Worm (Caenorhabditis elegans) whole organism, L3 larva: ENCODE results near the gene C37E2.2.

Experiments
- ZK546.5 ChIP-seq: sonication (generic microtip); optimal IDR thresholded peaks from 2 replicates; lab custom pipeline; 2017; ENCODE audit warnings: missing biosample characterization, missing genetic modification characterization
- aly-2 ChIP-seq: fragments of 150-350 bp; optimal IDR thresholded peaks from 2 replicates; lab custom pipeline; 2014; ENCODE audit warnings: missing biosample characterization, missing genetic modification characterization
- ama-1 ChIP-seq: fragments of 150-350 bp; optimal IDR thresholded peaks from 2 replicates; lab custom pipeline; 2018
- ceh-28 ChIP-seq: fragments of 150-350 bp; optimal IDR thresholded peaks from 2 replicates; lab custom pipeline; 2014; ENCODE audit warnings: missing biosample characterization, missing genetic modification reagents, missing genetic modification characterization
- ceh-82 ChIP-seq: fragments of 150-350 bp; optimal IDR thresholded peaks from 2 replicates; lab custom pipeline; 2014; ENCODE audit warnings: missing biosample characterization, missing genetic modification characterization
- daf-12 ChIP-seq: fragments of 150-350 bp; optimal IDR thresholded peaks from 2 replicates; lab custom pipeline; 2014; ENCODE audit warnings: missing biosample characterization, missing genetic modification reagents, missing genetic modification characterization
- egl-27 ChIP-seq: sonication (generic microtip); optimal IDR thresholded peaks from 4 replicates; lab custom pipeline; 2017; ENCODE audit warnings: missing biosample characterization, missing genetic modification reagents, missing genetic modification characterization
- elt-1 ChIP-seq: fragments of 150-350 bp; optimal IDR thresholded peaks from 2 replicates; lab custom pipeline; 2014; ENCODE audit warnings: missing biosample characterization, missing genetic modification characterization
- elt-2 ChIP-seq: sonication (generic microtip); optimal IDR thresholded peaks from 2 replicates; lab custom pipeline; 2016; ENCODE audit warnings: missing genetic modification reagents, mild to moderate bottlenecking, missing genetic modification characterization, missing compliant biosample characterization
- elt-3 ChIP-seq, 3 experiments: fragments of 150-350 bp in 1 of 3; sonication (generic microtip) in 2 of 3; optimal IDR thresholded peaks; 2 replicates in 2 of 3; 4 replicates in 1 of 3; lab custom pipeline; 2014 to 2017; ENCODE audit warnings: missing biosample characterization in 3 of 3, missing genetic modification characterization in 3 of 3
- fkh-10 ChIP-seq: sonication (generic microtip); optimal IDR thresholded peaks from 2 replicates; lab custom pipeline; 2017; ENCODE audit warnings: missing biosample characterization, missing genetic modification reagents, missing genetic modification characterization
- fkh-2 ChIP-seq: fragments of 150-350 bp; optimal IDR thresholded peaks from 2 replicates; lab custom pipeline; 2014; ENCODE audit warnings: missing biosample characterization, missing genetic modification reagents, missing genetic modification characterization
- fos-1 ChIP-seq: fragments of 150-350 bp; optimal IDR thresholded peaks from 2 replicates; lab custom pipeline; 2014; ENCODE audit warnings: missing biosample characterization, missing genetic modification characterization
- hmg-11 ChIP-seq: sonication (generic microtip); optimal IDR thresholded peaks from 2 replicates; lab custom pipeline; 2016; ENCODE audit warnings: missing genetic modification characterization, missing compliant biosample characterization
- jun-1 ChIP-seq: fragments of 150-350 bp; optimal IDR thresholded peaks from 2 replicates; lab custom pipeline; 2014; ENCODE audit warnings: missing biosample characterization, missing genetic modification reagents, missing genetic modification characterization
- lin-15B ChIP-seq: fragments of 150-350 bp; optimal IDR thresholded peaks from 2 replicates; lab custom pipeline; 2014; ENCODE audit warnings: missing biosample characterization, missing genetic modification characterization
- lin-39 ChIP-seq: fragments of 150-350 bp; optimal IDR thresholded peaks from 2 replicates; lab custom pipeline; 2018; ENCODE audit warnings: missing biosample characterization, missing genetic modification reagents, missing genetic modification characterization
- mdl-1 ChIP-seq: fragments of 150-350 bp; optimal IDR thresholded peaks from 2 replicates; lab custom pipeline; 2014; ENCODE audit warnings: missing biosample characterization, missing genetic modification characterization
- mml-1 ChIP-seq: fragments of 150-350 bp; sonication (generic microtip); optimal IDR thresholded peaks from 3 replicates; lab custom pipeline; 2014; ENCODE audit warnings: missing biosample characterization, missing genetic modification characterization
- nfya-1 ChIP-seq: sonication (generic microtip); optimal IDR thresholded peaks from 2 replicates; lab custom pipeline; 2017; ENCODE audit warnings: missing genetic modification characterization, mild to moderate bottlenecking, missing compliant biosample characterization, antibody characterized with exemption, moderate library complexity; ENCODE audit not compliant: insufficient read depth
- nhr-11 ChIP-seq: fragments of 150-350 bp; optimal IDR thresholded peaks from 2 replicates; lab custom pipeline; 2014; ENCODE audit warnings: missing biosample characterization, missing genetic modification characterization
- nhr-12 ChIP-seq: fragments of 150-350 bp; optimal IDR thresholded peaks from 2 replicates; lab custom pipeline; 2014; ENCODE audit warnings: missing biosample characterization, missing genetic modification characterization
- nhr-23 ChIP-seq: fragments of 150-350 bp; optimal IDR thresholded peaks from 2 replicates; lab custom pipeline; 2014; ENCODE audit warnings: missing biosample characterization, missing genetic modification reagents, missing genetic modification characterization
- nhr-237 ChIP-seq: fragments of 150-350 bp; optimal IDR thresholded peaks from 2 replicates; lab custom pipeline; 2014; ENCODE audit warnings: missing biosample characterization, missing genetic modification characterization
- nhr-28 ChIP-seq: fragments of 150-350 bp; optimal IDR thresholded peaks from 2 replicates; lab custom pipeline; 2014; ENCODE audit warnings: missing biosample characterization, missing genetic modification characterization
- nhr-43 ChIP-seq: sonication (generic microtip); optimal IDR thresholded peaks from 2 replicates; lab custom pipeline; 2016; ENCODE audit warnings: mild to moderate bottlenecking, missing genetic modification characterization, missing compliant biosample characterization; ENCODE audit not compliant: poor library complexity, severe bottlenecking
- nhr-67 ChIP-seq: fragments of 150-350 bp; optimal IDR thresholded peaks from 2 replicates; lab custom pipeline; 2014; ENCODE audit warnings: missing biosample characterization, missing genetic modification characterization
- nhr-76 ChIP-seq: fragments of 150-350 bp; sonication (generic microtip); optimal IDR thresholded peaks from 5 replicates; lab custom pipeline; 2014; ENCODE audit warnings: missing biosample characterization, missing genetic modification characterization
- nhr-77 ChIP-seq: fragments of 150-350 bp; optimal IDR thresholded peaks from 2 replicates; lab custom pipeline; 2014; ENCODE audit warnings: missing biosample characterization, missing genetic modification characterization
- pha-4 ChIP-seq: fragments of 150-350 bp; optimal IDR thresholded peaks from 2 replicates; lab custom pipeline; 2014; ENCODE audit warnings: missing biosample characterization, missing genetic modification reagents, missing genetic modification characterization
- sea-2 ChIP-seq: fragments of 150-350 bp; sonication (generic microtip); optimal IDR thresholded peaks from 4 replicates; lab custom pipeline; 2014; ENCODE audit warnings: missing biosample characterization, missing genetic modification reagents, missing genetic modification characterization
- skn-1 ChIP-seq: fragments of 150-350 bp; optimal IDR thresholded peaks from 2 replicates; lab custom pipeline; 2014; ENCODE audit warnings: missing biosample characterization, missing genetic modification characterization
- snpc-4 ChIP-seq: fragments of 150-350 bp; optimal IDR thresholded peaks from 2 replicates; lab custom pipeline; 2014; ENCODE audit warnings: missing biosample characterization, missing genetic modification characterization
- unc-39 ChIP-seq: sonication (generic microtip); optimal IDR thresholded peaks from 4 replicates; lab custom pipeline; 2017; ENCODE audit warnings: missing biosample characterization, missing genetic modification characterization
- unc-62 ChIP-seq: fragments of 150-350 bp; sonication (generic microtip); optimal IDR thresholded peaks from 4 replicates; lab custom pipeline; 2014; ENCODE audit warnings: missing biosample characterization, missing genetic modification reagents, missing genetic modification characterization
- ztf-11 ChIP-seq: fragments of 150-350 bp; optimal IDR thresholded peaks from 2 replicates; lab custom pipeline; 2014; ENCODE audit warnings: missing biosample characterization, missing genetic modification characterization
- ztf-4 ChIP-seq: fragments of 150-350 bp; optimal IDR thresholded peaks from 2 replicates; lab custom pipeline; 2014; ENCODE audit warnings: missing biosample characterization, missing genetic modification characterization

Gene C37E2.2

ce11 chrX:14175740-14176139, at the start of gene C37E2.2:
TSS of gene C37E2.2 (plus strand) at chrX:14176040.
- TF ChIP-seq nhr-23 (tag; lab: Kevin White, UChicago), result no peak
- TF ChIP-seq nhr-11, result no peak
- TF ChIP-seq ama-1 (lab: Kevin White, UChicago), result no peak
- TF ChIP-seq sea-2 (GFP tag; lab: Kevin White, UChicago), result no peak
- TF ChIP-seq ceh-28 (tag; lab: Kevin White, UChicago), result no peak
- no peak for TF ChIP-seq nhr-77 (tag; lab: Kevin White, UChicago)
- no peak for TF ChIP-seq skn-1 (tag; lab: Kevin White, UChicago)
- no peak for TF ChIP-seq daf-12 (tag; lab: Kevin White, UChicago)
- no peak for TF ChIP-seq nhr-237
- TF ChIP-seq nhr-67 (tag; lab: Kevin White, UChicago), result no peak
- TF ChIP-seq elt-3 (tag; optimal IDR thresholded peaks at IDR 0.05; lab: Kevin White, UChicago), result no peak

DNA sequence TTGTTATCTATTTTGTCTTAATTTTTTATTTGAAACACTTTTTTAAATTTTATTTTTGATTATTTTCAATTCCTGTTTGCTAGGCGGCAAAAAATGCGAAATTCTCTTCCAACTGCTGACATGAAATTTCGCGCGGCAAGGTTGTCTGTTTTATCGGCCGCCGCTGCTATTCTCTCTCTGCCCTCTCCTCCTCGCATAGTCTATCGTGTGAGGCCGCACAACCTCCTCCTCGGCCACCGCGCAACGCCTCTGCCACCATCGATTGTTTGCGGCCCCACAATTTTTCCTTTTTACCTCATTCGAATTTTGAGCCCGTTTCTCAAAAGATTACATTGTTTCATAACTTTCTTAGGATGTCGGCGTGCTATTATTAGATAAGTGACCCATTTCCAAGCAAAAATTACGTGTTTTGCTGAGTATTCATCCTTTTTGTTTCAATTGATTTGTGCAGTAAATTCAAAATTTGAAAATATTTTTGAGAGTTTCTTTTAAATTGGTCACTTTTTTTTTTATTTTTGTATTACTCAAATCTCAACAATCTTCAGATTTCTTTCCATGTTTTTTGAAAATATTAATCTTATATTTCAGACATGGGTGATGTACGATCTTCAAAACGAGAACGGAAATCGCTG, 48.4 kb upstream of the C37E2.2 start, which contains the start of gene F28H6.4:
TSS of gene F28H6.4 (plus strand) at position 582 of the 632 bp plus-strand sequence.
- TF ChIP-seq elt-2 (tag; lab: Kevin White, UChicago) (peak; percentile 3), elt-1 (tag; lab: Kevin White, UChicago) (no peak), fkh-2 (tag; lab: Kevin White, UChicago) (no peak), mdl-1 (no peak), skn-1 (tag; lab: Kevin White, UChicago) (no peak), nfya-1 (tag; lab: Kevin White, UChicago) (peak; percentile 31), unc-62 (GFP tag; lab: Kevin White, UChicago) (no peak), lin-39 (tag; lab: Kevin White, UChicago) (peak; percentile 3), hmg-11 (tag; lab: Kevin White, UChicago) (peak; percentile 43), lin-15B (tag; lab: Kevin White, UChicago) (peak; percentile 16), pha-4 (tag; lab: Kevin White, UChicago) (peak; percentile 34)

DNA sequence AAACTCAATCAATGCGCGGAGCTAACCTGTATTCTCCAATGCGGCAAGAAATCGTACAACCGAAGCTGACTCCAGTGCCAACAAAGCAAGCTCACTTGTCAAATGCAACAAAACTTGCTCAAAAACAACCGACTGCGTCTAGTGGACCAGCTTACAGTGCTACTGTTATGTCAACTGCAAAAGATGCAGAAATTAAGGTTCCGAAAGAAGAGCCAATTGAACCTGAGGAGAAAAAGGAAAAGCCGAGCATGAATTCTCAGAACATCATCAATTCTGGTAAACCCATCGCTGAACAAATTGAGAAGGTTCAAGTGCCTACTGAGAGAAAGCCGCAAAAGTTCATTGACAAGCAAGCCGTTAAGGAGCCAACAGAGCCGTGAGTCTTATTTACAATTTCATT, 44.4 kb upstream of the C37E2.2 start:
- TF ChIP-seq ztf-11 (tag; lab: Kevin White, UChicago) (no peak), sea-2 (GFP tag; lab: Kevin White, UChicago) (no peak), aly-2 (tag; lab: Kevin White, UChicago) (no peak), elt-3 (tag; optimal IDR thresholded peaks at IDR 0.05; lab: Kevin White, UChicago) (no peak), daf-12 (tag; lab: Kevin White, UChicago) (no peak)

- TF ChIP-seq nhr-12 (tag; lab: Kevin White, UChicago) (no peak), ceh-28 (tag; lab: Kevin White, UChicago) (no peak), elt-1 (tag; lab: Kevin White, UChicago) (no peak), egl-27 (no peak), ztf-4 (tag; lab: Kevin White, UChicago) (no peak), snpc-4 (tag; lab: Kevin White, UChicago) (no peak), nhr-77 (tag; lab: Kevin White, UChicago) (no peak), pha-4 (tag; lab: Kevin White, UChicago) (no peak), ceh-82 (tag; lab: Kevin White, UChicago) (no peak), fos-1 (tag; lab: Kevin White, UChicago) (no peak), hmg-11 (tag; lab: Kevin White, UChicago) (no peak), nfya-1 (tag; lab: Kevin White, UChicago) (no peak), unc-39 (no peak), mml-1 (tag; lab: Kevin White, UChicago) (no peak), nhr-28 (tag; lab: Kevin White, UChicago) (no peak), nhr-11 (no peak)
- TF ChIP-seq, all 47 proteins: peak for 0
These were observed 43.2 kb upstream of the C37E2.2 start for ce11 chrX:14132677-14133076.

DNA sequence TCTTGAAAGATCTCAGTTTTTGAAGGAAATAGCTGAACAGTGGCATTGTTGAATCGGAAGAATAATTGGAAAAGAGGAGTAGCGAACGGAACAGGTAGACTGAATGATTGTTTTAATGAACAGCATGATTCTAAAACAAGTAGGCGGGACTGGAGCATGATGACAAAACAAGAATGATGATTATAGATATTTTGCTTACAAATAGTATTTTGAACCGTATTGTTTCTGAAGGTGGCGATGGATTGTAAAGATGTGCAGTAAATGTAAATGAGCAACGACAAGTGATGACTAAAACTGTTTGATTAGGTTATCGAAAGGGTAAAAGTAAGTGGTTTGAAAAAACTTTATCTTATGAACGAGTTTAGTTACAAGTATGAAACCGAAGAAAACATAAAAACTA, 41.6 kb upstream of the C37E2.2 start, which contains the start of gene F28H6.8:
TSS of gene F28H6.8 (minus strand) at position 101 of the 400 bp plus-strand sequence.
- TF ChIP-seq lin-39 (tag; lab: Kevin White, UChicago) (no peak), fkh-2 (tag; lab: Kevin White, UChicago) (no peak), sea-2 (GFP tag; lab: Kevin White, UChicago) (no peak), jun-1 (tag; lab: Kevin White, UChicago) (no peak), ztf-4 (tag; lab: Kevin White, UChicago) (no peak), fkh-10 (GFP tag; lab: Kevin White, UChicago) (no peak), ZK546.5 (tag; lab: Kevin White, UChicago) (no peak), ama-1 (lab: Kevin White, UChicago) (no peak), nfya-1 (tag; lab: Kevin White, UChicago) (no peak), mml-1 (tag; lab: Kevin White, UChicago) (no peak), lin-15B (tag; lab: Kevin White, UChicago) (no peak), elt-3 (tag; optimal IDR thresholded peaks at IDR 0.05; lab: Kevin White, UChicago) (no peak), ceh-82 (tag; lab: Kevin White, UChicago) (no peak), nhr-76 (tag; lab: Kevin White, UChicago) (no peak), nhr-43 (tag; lab: Kevin White, UChicago) (no peak)
